Fruit fly (Drosophila melanogaster) whole organism, pupa: Measurements from ENCODE around the gene sing.

Experiments
- CG10348 ChIP-seq: fragments of 200-800 bp; sonication (Bioruptor generic); IDR thresholded peaks from 2 replicates; pipeline ENCODE4 v1.3.6; 2022; ENCODE audit warnings: missing biosample characterization, missing genetic modification characterization
- CG12605 ChIP-seq: fragments of 200-800 bp; sonication (Bioruptor generic); IDR thresholded peaks from 2 replicates; pipeline ENCODE4 v1.3.6; 2022; ENCODE audit warnings: missing biosample characterization, missing genetic modification characterization
- CG13204 ChIP-seq: fragments of 200-800 bp; sonication (Bioruptor generic); optimal IDR thresholded peaks from 2 replicates; lab custom pipeline; 2018; ENCODE audit warnings: missing biosample characterization, mild to moderate bottlenecking, missing genetic modification characterization, moderate library complexity
- CG14655 ChIP-seq: fragments of 200-800 bp; sonication (Bioruptor generic); optimal IDR thresholded peaks from 3 replicates; lab custom pipeline; 2017; ENCODE audit warnings: mild to moderate bottlenecking, missing biosample characterization, missing genetic modification reagents, missing genetic modification characterization
- CG15710 ChIP-seq: fragments of 200-800 bp; sonication (Bioruptor generic); optimal IDR thresholded peaks from 2 replicates; lab custom pipeline; 2018; ENCODE audit warnings: missing biosample characterization, mild to moderate bottlenecking, missing genetic modification characterization, moderate library complexity
- CG17806 ChIP-seq: fragments of 200-800 bp; sonication (Bioruptor generic); optimal IDR thresholded peaks from 2 replicates; lab custom pipeline; 2018; ENCODE audit warnings: missing biosample characterization, mild to moderate bottlenecking, missing genetic modification characterization, moderate library complexity
- CG32121 ChIP-seq: fragments of 200-800 bp; sonication (Bioruptor generic); IDR thresholded peaks from 2 replicates; pipeline ENCODE4 v1.3.6; 2022; ENCODE audit warnings: missing biosample characterization, missing genetic modification characterization
- CG34367 ChIP-seq: fragments of 200-800 bp; sonication (Bioruptor generic); optimal IDR thresholded peaks from 2 replicates; lab custom pipeline; 2018; ENCODE audit warnings: missing biosample characterization, mild to moderate bottlenecking, missing genetic modification characterization
- CG4496 ChIP-seq: fragments of 200-800 bp; sonication (Bioruptor generic); IDR thresholded peaks from 3 replicates; pipeline ENCODE4 v1.3.6; 2022; ENCODE audit warnings: missing biosample characterization, missing genetic modification characterization
- CG8159 ChIP-seq: fragments of 200-800 bp; sonication (Bioruptor generic); optimal IDR thresholded peaks from 3 replicates; lab custom pipeline; 2018; ENCODE audit warnings: missing biosample characterization, mild to moderate bottlenecking, missing genetic modification characterization, moderate library complexity
- CG8301 ChIP-seq: fragments of 200-800 bp; sonication (Bioruptor generic); optimal IDR thresholded peaks from 2 replicates; lab custom pipeline; 2018; ENCODE audit warnings: missing biosample characterization, mild to moderate bottlenecking, missing genetic modification characterization
- CG9948 ChIP-seq: fragments of 200-800 bp; sonication (Bioruptor generic); optimal IDR thresholded peaks from 2 replicates; lab custom pipeline; 2018; ENCODE audit warnings: missing biosample characterization, mild to moderate bottlenecking, missing genetic modification characterization, moderate library complexity
- D1 ChIP-seq: fragments of 200-800 bp; sonication (Bioruptor generic); optimal IDR thresholded peaks from 2 replicates; lab custom pipeline; 2018; ENCODE audit warnings: missing biosample characterization, mild to moderate bottlenecking, missing genetic modification characterization, moderate library complexity
- EcR ChIP-seq: fragments of 200-800 bp; sonication (Bioruptor generic); optimal IDR thresholded peaks from 3 replicates; lab custom pipeline; 2019; ENCODE audit warnings: missing biosample characterization, missing genetic modification characterization, mild to moderate bottlenecking, moderate library complexity, missing genetic modification reagents
- Ets98B ChIP-seq: fragments of 200-800 bp; sonication (Bioruptor generic); IDR thresholded peaks from 2 replicates; pipeline ENCODE4 v1.3.6; 2022; ENCODE audit warnings: missing biosample characterization, missing genetic modification characterization
- Pif1A ChIP-seq: fragments of 200-800 bp; sonication (Bioruptor generic); optimal IDR thresholded peaks from 3 replicates; lab custom pipeline; 2016; ENCODE audit warnings: missing biosample characterization, missing genetic modification characterization
- Pif1B ChIP-seq: fragments of 200-800 bp; sonication (Bioruptor generic); optimal IDR thresholded peaks from 3 replicates; lab custom pipeline; 2016; ENCODE audit warnings: missing biosample characterization, missing genetic modification characterization
- Snoo ChIP-seq: fragments of 200-800 bp; sonication (Bioruptor generic); optimal IDR thresholded peaks from 3 replicates; lab custom pipeline; 2017; ENCODE audit warnings: missing biosample characterization, mild to moderate bottlenecking, missing genetic modification characterization, inconsistent platforms
- fd96Ca ChIP-seq: fragments of 200-800 bp; sonication (Bioruptor generic); IDR thresholded peaks from 3 replicates; pipeline ENCODE4 v1.3.6; 2022; ENCODE audit warnings: missing biosample characterization, missing genetic modification characterization
- gl ChIP-seq: fragments of 200-800 bp; sonication (Bioruptor generic); optimal IDR thresholded peaks from 2 replicates; lab custom pipeline; 2018; ENCODE audit warnings: missing biosample characterization, mild to moderate bottlenecking, missing genetic modification characterization
- rn ChIP-seq: fragments of 200-800 bp; sonication (Bioruptor generic); IDR thresholded peaks from 2 replicates; pipeline ENCODE4 v1.3.6; 2022; ENCODE audit warnings: missing biosample characterization, missing genetic modification characterization

The sing gene

dm6 chrX:16669849-16670248 lies 9.2 kb upstream of the sing start:
- no peak for TF ChIP-seq CG32121 (GFP tag; lab: Robert Waterston, UW)
- no peak for TF ChIP-seq CG34367 (tag; lab: Kevin White, UChicago)
- TF ChIP-seq CG12605 (GFP tag; lab: Robert Waterston, UW), result no peak
- TF ChIP-seq CG17806 (tag; lab: Kevin White, UChicago), result no peak
- 0 out of 3 replicates have a peak, but pooled peaks have one; percentile 49 for TF ChIP-seq CG4496 (GFP tag; lab: Robert Waterston, UW)
- TF ChIP-seq Pif1A, result no peak
- TF ChIP-seq fd96Ca (GFP tag; lab: Robert Waterston, UW), result no peak

DNA sequence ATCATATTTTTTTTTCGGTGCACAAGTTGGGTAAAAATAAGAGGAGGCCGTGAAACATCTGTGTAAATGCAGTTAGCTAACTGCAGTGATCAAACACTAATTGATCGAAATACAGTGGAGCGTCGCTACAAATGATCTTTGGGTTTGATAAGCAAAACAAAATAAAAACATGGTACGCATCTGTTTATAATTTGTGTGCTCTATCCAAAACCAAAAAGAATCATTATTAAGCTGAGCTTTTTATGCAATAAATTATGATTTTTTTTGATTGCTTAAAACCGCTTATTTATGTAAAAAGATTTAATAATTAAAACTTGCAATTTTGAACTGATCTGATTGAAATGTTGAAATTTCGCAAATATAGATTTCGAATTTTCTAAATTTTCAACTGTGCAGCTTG lies 8.8 kb upstream of the sing start:
- TF ChIP-seq CG8301 (tag; lab: Kevin White, UChicago), result no peak
- no peak for TF ChIP-seq CG8159
- peak; percentile 5 for TF ChIP-seq Pif1A
- TF ChIP-seq CG12605 (GFP tag; lab: Robert Waterston, UW), result no peak
- TF ChIP-seq Snoo (tag; lab: Kevin White, UChicago), result no peak

dm6 chrX:16670691-16671481 lies 8.2 kb upstream of the sing start:
- TF ChIP-seq Ets98B (GFP tag; lab: Robert Waterston, UW) (no peak), CG14655 (peak; percentile 7), CG4496 (GFP tag; lab: Robert Waterston, UW) (peak; percentile 49; the same call in 1 of the 3 replicates), CG13204 (GFP tag; lab: Kevin White, UChicago) (peak; percentile 75), gl (tag; lab: Kevin White, UChicago) (no peak)
- TF ChIP-seq, all 21 proteins: peak for 3

dm6 chrX:16672904-16673303 lies 6.2 kb upstream of the sing start:
- no peak for TF ChIP-seq rn (GFP tag; lab: Robert Waterston, UW)
- no peak for TF ChIP-seq CG10348 (GFP tag; lab: Robert Waterston, UW)
- no peak for TF ChIP-seq CG8159
- no peak for TF ChIP-seq CG4496 (GFP tag; lab: Robert Waterston, UW)
- no peak for TF ChIP-seq D1
- no peak for TF ChIP-seq CG32121 (GFP tag; lab: Robert Waterston, UW)
- no peak for TF ChIP-seq CG34367 (tag; lab: Kevin White, UChicago)

- TF ChIP-seq CG10348 (GFP tag; lab: Robert Waterston, UW), result no peak
- no peak for TF ChIP-seq Pif1B (GFP tag; lab: Kevin White, UChicago)
- no peak for TF ChIP-seq Snoo (tag; lab: Kevin White, UChicago)
- TF ChIP-seq CG4496 (GFP tag; lab: Robert Waterston, UW), result no peak
- TF ChIP-seq CG8159, result no peak
- no peak for TF ChIP-seq CG34367 (tag; lab: Kevin White, UChicago)
- no peak for TF ChIP-seq gl (tag; lab: Kevin White, UChicago)
- no peak for TF ChIP-seq D1
- no peak for TF ChIP-seq CG32121 (GFP tag; lab: Robert Waterston, UW)
- no peak for TF ChIP-seq CG8301 (tag; lab: Kevin White, UChicago)
- TF ChIP-seq fd96Ca (GFP tag; lab: Robert Waterston, UW), result no peak
- TF ChIP-seq CG17806 (tag; lab: Kevin White, UChicago), result no peak
- TF ChIP-seq rn (GFP tag; lab: Robert Waterston, UW), result no peak
- TF ChIP-seq CG14655, result no peak
- no peak for TF ChIP-seq Ets98B (GFP tag; lab: Robert Waterston, UW)
- no peak for TF ChIP-seq Pif1A
- TF ChIP-seq, all 21 proteins: peak for 0
Measured at dm6 chrX:16674538-16674937, 4.6 kb upstream of the sing start.

DNA sequence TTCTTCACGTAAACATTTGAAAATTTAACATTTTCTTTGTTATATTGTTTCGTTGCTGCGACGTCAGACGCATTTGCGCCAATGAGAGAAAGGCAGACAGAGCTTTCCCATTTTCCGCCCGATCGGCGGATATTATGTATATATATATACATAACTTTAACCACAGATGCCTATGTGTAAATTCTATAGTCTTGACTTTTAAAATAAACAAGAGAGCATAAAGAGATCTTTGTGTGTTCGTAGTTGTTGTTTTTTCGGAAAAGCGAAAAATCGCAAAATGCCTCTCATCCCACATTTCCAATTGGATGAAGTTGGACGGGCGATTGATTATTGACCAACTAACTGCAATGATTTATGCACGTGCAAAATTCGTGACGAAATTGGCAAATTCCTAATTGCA lies 2.4 kb upstream of the sing start, which contains the start of gene CG13012:
TSS of gene CG13012 (minus strand) at position 101 of the 400 bp plus-strand sequence.
- TF ChIP-seq gl (tag; lab: Kevin White, UChicago) (no peak), Pif1A (no peak), CG15710 (tag; lab: Kevin White, UChicago) (no peak), CG34367 (tag; lab: Kevin White, UChicago) (no peak), CG13204 (GFP tag; lab: Kevin White, UChicago) (no peak), CG32121 (GFP tag; lab: Robert Waterston, UW) (no peak), CG9948 (no peak), CG8301 (tag; lab: Kevin White, UChicago) (no peak), fd96Ca (GFP tag; lab: Robert Waterston, UW) (no peak), CG12605 (GFP tag; lab: Robert Waterston, UW) (no peak), Snoo (tag; lab: Kevin White, UChicago) (no peak), CG14655 (no peak), D1 (no peak), Pif1B (GFP tag; lab: Kevin White, UChicago) (no peak), CG17806 (tag; lab: Kevin White, UChicago) (no peak), CG10348 (GFP tag; lab: Robert Waterston, UW) (no peak), Ets98B (GFP tag; lab: Robert Waterston, UW) (no peak), CG8159 (no peak)

DNA sequence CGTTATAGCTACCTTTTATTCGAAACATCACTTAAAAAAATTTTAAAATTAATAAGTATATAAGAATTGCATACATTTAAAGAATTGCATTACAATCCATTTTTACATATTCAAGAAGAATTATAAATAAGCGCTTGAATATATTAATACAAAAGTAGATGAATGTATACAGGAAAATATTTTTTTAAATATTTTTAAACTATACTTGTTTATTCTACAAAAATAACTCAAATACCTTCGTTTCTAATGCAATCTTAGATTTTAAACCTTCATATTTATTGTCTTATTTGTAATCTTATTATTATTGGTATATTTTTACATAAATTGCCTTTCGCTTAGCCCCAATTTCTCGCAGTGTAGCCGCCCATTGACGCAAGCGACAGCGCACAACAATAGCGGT lies 1.9 kb upstream of the sing start:
- peak; percentile 20 for TF ChIP-seq CG15710 (tag; lab: Kevin White, UChicago)
- peak; percentile 25 for TF ChIP-seq CG9948
- TF ChIP-seq Snoo (tag; lab: Kevin White, UChicago), result peak; percentile 13
- no peak for TF ChIP-seq gl (tag; lab: Kevin White, UChicago)
- no peak for TF ChIP-seq CG12605 (GFP tag; lab: Robert Waterston, UW)
- TF ChIP-seq rn (GFP tag; lab: Robert Waterston, UW), result no peak
- no peak for TF ChIP-seq CG8301 (tag; lab: Kevin White, UChicago)
- TF ChIP-seq CG34367 (tag; lab: Kevin White, UChicago), result no peak
- TF ChIP-seq Pif1B (GFP tag; lab: Kevin White, UChicago), result no peak
- no peak for TF ChIP-seq EcR (GFP tag; lab: Kevin White, UChicago)
- TF ChIP-seq Ets98B (GFP tag; lab: Robert Waterston, UW), result no peak
- no peak for TF ChIP-seq CG17806 (tag; lab: Kevin White, UChicago)
- no peak for TF ChIP-seq CG14655
- no peak for TF ChIP-seq CG10348 (GFP tag; lab: Robert Waterston, UW)
- TF ChIP-seq CG32121 (GFP tag; lab: Robert Waterston, UW), result no peak
- TF ChIP-seq D1, result no peak
- TF ChIP-seq Pif1A, result no peak
- peak; percentile 18 for TF ChIP-seq CG8159
- 0 out of 3 replicates have a peak, but pooled peaks have one; percentile 14 for TF ChIP-seq CG4496 (GFP tag; lab: Robert Waterston, UW)
- TF ChIP-seq CG13204 (GFP tag; lab: Kevin White, UChicago), result no peak
- TF ChIP-seq fd96Ca (GFP tag; lab: Robert Waterston, UW), result no peak
